Worm (Caenorhabditis elegans) whole organism, midembryonic: ENCODE results near the gene Y41C4A.9.

Source experiments
- T22C8.4 ChIP-seq: fragments of 200-800 bp; sonication (Bioruptor generic); IDR thresholded peaks from 2 replicates; pipeline ENCODE4 v1.3.6; 2022; ENCODE audit warnings: missing genetic modification characterization, missing compliant biosample characterization
- cog-1 ChIP-seq: sonication (generic microtip); optimal IDR thresholded peaks from 2 replicates; lab custom pipeline; 2016; ENCODE audit warnings: missing genetic modification characterization, missing compliant biosample characterization
- flt-1 ChIP-seq: fragments of 200-800 bp; sonication (Bioruptor generic); IDR thresholded peaks from 2 replicates; pipeline ENCODE4 v1.3.6; 2022; ENCODE audit warnings: missing genetic modification characterization, missing compliant biosample characterization
- klf-2 ChIP-seq: fragments of 200-800 bp; sonication (Bioruptor generic); conservative IDR thresholded peaks from 2 replicates; pipeline ENCODE4 v1.3.6; 2022; ENCODE audit warnings: missing genetic modification reagents, missing genetic modification characterization, missing compliant biosample characterization
- med-1 ChIP-seq: sonication (generic microtip); optimal IDR thresholded peaks from 2 replicates; lab custom pipeline; 2017; ENCODE audit warnings: missing genetic modification characterization, mild to moderate bottlenecking, missing compliant biosample characterization, antibody characterized with exemption, missing genetic modification reagents; ENCODE audit not compliant: insufficient read depth
- ref-1 ChIP-seq: fragments of 200-800 bp; sonication (Bioruptor generic); conservative IDR thresholded peaks from 2 replicates; pipeline ENCODE4 v1.3.6; 2022; ENCODE audit warnings: missing genetic modification reagents, missing genetic modification characterization, missing compliant biosample characterization
- tab-1 ChIP-seq: fragments of 200-800 bp; sonication (Bioruptor generic); IDR thresholded peaks from 2 replicates; pipeline ENCODE4 v1.3.6; 2022; ENCODE audit warnings: missing genetic modification characterization, missing compliant biosample characterization
- ztf-23 ChIP-seq: fragments of 200-800 bp; sonication (Bioruptor generic); IDR thresholded peaks from 2 replicates; pipeline ENCODE4 v1.3.6; 2022; ENCODE audit warnings: missing genetic modification reagents, missing genetic modification characterization, missing compliant biosample characterization
- ztf-29 ChIP-seq: fragments of 200-800 bp; sonication (Bioruptor generic); IDR thresholded peaks from 2 replicates; pipeline ENCODE4 v1.3.6; 2022; ENCODE audit warnings: missing genetic modification reagents, missing genetic modification characterization, missing compliant biosample characterization

Y41C4A.9 gene

DNA sequence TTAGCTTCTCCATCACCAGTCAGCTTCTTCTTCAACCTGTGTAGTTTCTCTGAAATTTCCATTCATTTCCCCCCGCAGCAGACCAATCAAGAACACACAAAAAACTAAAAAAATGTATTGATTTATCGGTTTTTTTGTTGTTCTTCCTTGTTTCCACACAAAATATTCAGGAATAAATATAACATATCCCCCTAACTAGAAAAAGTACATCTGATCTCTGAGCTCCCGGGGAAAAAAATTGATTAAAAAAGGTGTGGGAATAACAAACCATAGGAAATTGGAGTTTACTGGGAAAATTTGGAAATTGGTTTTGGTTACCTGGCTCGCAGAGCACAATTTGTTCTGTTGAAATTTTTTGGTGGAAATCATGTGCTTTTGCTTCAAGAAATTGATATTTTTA lies 23.5 kb downstream of the Y41C4A.9 start, which contains the start of gene Y41C4A.22:
Y41C4A.22 (plus strand) TSS at position 301 of the 400 bp plus-strand sequence.
- no peak for TF ChIP-seq tab-1 (GFP tag; lab: Robert Waterston, UW)
- TF ChIP-seq med-1: no peak
- TF ChIP-seq klf-2 (GFP tag; lab: Robert Waterston, UW): no peak
- no peak for TF ChIP-seq ztf-23 (GFP tag; lab: Robert Waterston, UW)
- TF ChIP-seq ztf-29: no peak
- no peak for TF ChIP-seq flt-1 (GFP tag; lab: Robert Waterston, UW)
- no peak for TF ChIP-seq cog-1 (tag; lab: Kevin White, UChicago)
- no peak for TF ChIP-seq T22C8.4 (GFP tag; lab: Robert Waterston, UW)
- no peak for TF ChIP-seq ref-1 (GFP tag; lab: Robert Waterston, UW)

- TF ChIP-seq klf-2 (GFP tag; lab: Robert Waterston, UW) (no peak), flt-1 (GFP tag; lab: Robert Waterston, UW) (no peak), med-1 (no peak), ztf-23 (GFP tag; lab: Robert Waterston, UW) (0 out of 2 replicates have a peak, but pooled peaks have one; percentile 15), T22C8.4 (GFP tag; lab: Robert Waterston, UW) (no peak), ztf-29 (no peak), ref-1 (GFP tag; lab: Robert Waterston, UW) (no peak)
Observed at ce11 chrIII:11694506-11694947, 23.9 kb downstream of the Y41C4A.9 start.

ce11 chrIII:11692380-11692779 lies 26.1 kb downstream of the Y41C4A.9 start:
- TF ChIP-seq ztf-23 (GFP tag; lab: Robert Waterston, UW) (no peak), cog-1 (tag; lab: Kevin White, UChicago) (no peak), ref-1 (GFP tag; lab: Robert Waterston, UW) (no peak), tab-1 (GFP tag; lab: Robert Waterston, UW) (no peak), med-1 (no peak), T22C8.4 (GFP tag; lab: Robert Waterston, UW) (no peak), flt-1 (GFP tag; lab: Robert Waterston, UW) (no peak), klf-2 (GFP tag; lab: Robert Waterston, UW) (no peak), ztf-29 (no peak)

DNA sequence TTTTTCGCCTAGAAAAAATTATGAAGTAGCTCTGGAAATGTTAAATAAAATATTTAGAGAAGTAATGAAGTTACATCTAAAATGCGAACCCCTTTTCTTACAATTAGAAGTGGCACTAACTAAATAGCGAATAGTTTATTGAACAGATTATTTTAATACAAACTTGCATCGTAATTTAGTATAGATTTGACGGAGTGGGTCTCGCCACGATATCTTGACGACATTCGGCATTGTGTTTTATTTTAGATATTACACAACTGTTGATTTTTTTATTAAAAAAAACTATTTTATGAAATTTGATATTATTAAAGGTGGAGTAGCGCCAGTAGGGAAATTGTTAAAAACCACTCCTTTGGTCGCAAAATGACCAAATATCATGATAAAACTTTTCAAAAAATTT lies 28.6 kb downstream of the Y41C4A.9 start:
- TF ChIP-seq ztf-29 (no peak), med-1 (no peak), ztf-23 (GFP tag; lab: Robert Waterston, UW) (no peak), ref-1 (GFP tag; lab: Robert Waterston, UW) (no peak), T22C8.4 (GFP tag; lab: Robert Waterston, UW) (no peak), tab-1 (GFP tag; lab: Robert Waterston, UW) (no peak), cog-1 (tag; lab: Kevin White, UChicago) (no peak), flt-1 (GFP tag; lab: Robert Waterston, UW) (no peak), klf-2 (GFP tag; lab: Robert Waterston, UW) (no peak)

ce11 chrIII:11689303-11689702 lies 29.1 kb downstream of the Y41C4A.9 start:
- no peak for TF ChIP-seq ztf-29
- TF ChIP-seq ztf-23 (GFP tag; lab: Robert Waterston, UW): no peak
- no peak for TF ChIP-seq ref-1 (GFP tag; lab: Robert Waterston, UW)
- TF ChIP-seq flt-1 (GFP tag; lab: Robert Waterston, UW): no peak

DNA sequence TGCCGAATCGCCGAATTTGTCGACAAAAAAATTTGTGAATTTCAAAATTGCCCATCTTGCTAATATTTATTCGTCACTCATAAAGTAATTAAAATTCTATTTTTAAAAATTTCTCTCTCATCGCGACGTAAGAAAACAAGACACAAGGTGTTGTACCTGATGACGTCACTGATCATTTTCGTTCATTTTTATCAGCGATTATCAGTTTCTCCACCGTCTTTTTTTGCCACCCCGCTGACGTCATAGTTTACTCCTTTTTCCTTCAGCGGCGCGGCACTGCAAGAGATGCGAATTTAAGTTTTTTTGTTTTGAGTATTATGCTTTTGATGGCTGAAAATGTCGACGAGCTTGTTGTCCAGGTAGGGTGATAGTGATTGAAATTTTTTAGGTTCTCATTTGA lies 33.7 kb downstream of the Y41C4A.9 start:
- TF ChIP-seq tab-1 (GFP tag; lab: Robert Waterston, UW) (no peak), T22C8.4 (GFP tag; lab: Robert Waterston, UW) (no peak), flt-1 (GFP tag; lab: Robert Waterston, UW) (no peak), ztf-23 (GFP tag; lab: Robert Waterston, UW) (no peak), klf-2 (GFP tag; lab: Robert Waterston, UW) (no peak), ztf-29 (no peak), med-1 (no peak), ref-1 (GFP tag; lab: Robert Waterston, UW) (no peak), cog-1 (tag; lab: Kevin White, UChicago) (no peak)

DNA sequence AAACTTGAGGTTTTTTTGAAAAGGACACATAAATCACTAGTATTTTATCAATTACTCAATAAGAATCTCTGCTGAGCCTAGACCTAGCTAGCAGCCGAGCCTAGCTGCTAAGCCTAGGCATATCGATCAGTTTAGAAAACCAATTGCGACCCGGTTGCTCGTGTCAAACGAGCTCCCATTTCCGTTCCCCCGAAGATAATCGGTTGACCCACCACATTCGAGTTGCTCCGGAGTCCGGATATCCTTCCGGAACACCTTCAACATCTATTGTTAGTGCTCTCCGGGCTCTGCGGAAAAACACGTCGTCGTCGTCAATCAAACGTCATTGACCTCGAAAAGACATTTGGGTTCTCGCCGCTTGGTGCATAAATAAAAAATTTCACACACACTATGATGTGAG lies 34.7 kb downstream of the Y41C4A.9 start:
- TF ChIP-seq ref-1 (GFP tag; lab: Robert Waterston, UW) (no peak), ztf-29 (no peak), med-1 (no peak), klf-2 (GFP tag; lab: Robert Waterston, UW) (no peak), tab-1 (GFP tag; lab: Robert Waterston, UW) (no peak), ztf-23 (GFP tag; lab: Robert Waterston, UW) (no peak), T22C8.4 (GFP tag; lab: Robert Waterston, UW) (no peak), flt-1 (GFP tag; lab: Robert Waterston, UW) (no peak), cog-1 (tag; lab: Kevin White, UChicago) (no peak)

ce11 chrIII:11683038-11683437 lies 35.4 kb downstream of the Y41C4A.9 start:
- no peak for TF ChIP-seq cog-1 (tag; lab: Kevin White, UChicago)
- TF ChIP-seq klf-2 (GFP tag; lab: Robert Waterston, UW): no peak
- TF ChIP-seq ztf-23 (GFP tag; lab: Robert Waterston, UW): no peak
- TF ChIP-seq flt-1 (GFP tag; lab: Robert Waterston, UW): no peak
- no peak for TF ChIP-seq ref-1 (GFP tag; lab: Robert Waterston, UW)
- TF ChIP-seq med-1: no peak
- no peak for TF ChIP-seq T22C8.4 (GFP tag; lab: Robert Waterston, UW)
- no peak for TF ChIP-seq tab-1 (GFP tag; lab: Robert Waterston, UW)
- no peak for TF ChIP-seq ztf-29

DNA sequence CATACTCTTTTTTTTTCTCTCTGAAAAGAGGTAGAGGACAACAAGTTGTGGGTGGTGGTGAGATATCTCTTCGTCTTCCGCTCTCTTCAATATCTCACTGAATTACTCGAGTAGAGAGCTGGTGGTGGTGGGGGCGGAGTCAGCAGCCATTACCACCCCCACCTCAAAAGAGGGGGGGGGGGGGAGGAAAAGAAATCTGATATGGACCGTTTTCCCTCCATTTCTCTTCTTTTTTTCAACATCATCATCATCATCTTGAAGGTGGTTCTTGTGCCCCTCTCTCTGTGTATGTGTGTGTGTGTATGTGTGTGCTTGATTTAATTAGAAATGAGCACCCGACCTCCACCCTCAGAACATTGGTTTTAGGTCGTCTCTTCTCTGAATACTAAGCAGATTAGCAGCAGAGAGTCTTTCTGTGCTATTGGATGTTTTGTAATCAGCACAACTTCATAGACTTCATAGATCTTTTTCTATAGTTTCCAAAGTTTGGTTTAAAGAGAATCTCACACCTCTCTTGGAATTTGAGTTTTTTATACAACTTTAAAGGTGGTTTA lies 36.9 kb downstream of the Y41C4A.9 start:
- TF ChIP-seq tab-1 (GFP tag; lab: Robert Waterston, UW) (no peak), cog-1 (tag; lab: Kevin White, UChicago) (no peak), ref-1 (GFP tag; lab: Robert Waterston, UW) (no peak), ztf-29 (no peak), med-1 (no peak), T22C8.4 (GFP tag; lab: Robert Waterston, UW) (no peak), ztf-23 (GFP tag; lab: Robert Waterston, UW) (no peak), flt-1 (GFP tag; lab: Robert Waterston, UW) (no peak), klf-2 (GFP tag; lab: Robert Waterston, UW) (no peak)
